Fruit fly (Drosophila melanogaster): ENCODE measurements around the gene CG7968.
A peak's percentile ranks its signal among the peaks of the same experiment; 100 is the strongest.

Gene CG7968

dm6 chr2L:13839744-13840151, 9.5 kb upstream of the CG7968 start:
- no peak for TF ChIP-seq pad (GFP tag; optimal IDR thresholded peaks at IDR 0.05)
- TF ChIP-seq kay (GFP tag; ENCODE audit: borderline replicate concordance): peak; percentile 81
- TF ChIP-seq ovo (GFP tag; optimal IDR thresholded peaks at IDR 0.05): no peak
- TF ChIP-seq tj (GFP tag; optimal IDR thresholded peaks at IDR 0.05): no peak
- TF ChIP-seq bab1 (GFP tag; optimal IDR thresholded peaks at IDR 0.05): peak; percentile 68
- peak; percentile 31 for TF ChIP-seq CG7101 (tag; optimal IDR thresholded peaks at IDR 0.05)
- peak; percentile 31 for TF ChIP-seq CG7045 (GFP tag; optimal IDR thresholded peaks at IDR 0.05)
- peak; percentile 8 for TF ChIP-seq toe (GFP tag; optimal IDR thresholded peaks at IDR 0.05)
- TF ChIP-seq CG1620 (GFP tag; optimal IDR thresholded peaks at IDR 0.05): peak; percentile 22
- no peak for TF ChIP-seq cnc (optimal IDR thresholded peaks at IDR 0.05)
- peak; percentile 38 for TF ChIP-seq CG5204 (GFP tag; optimal IDR thresholded peaks at IDR 0.05)
- TF ChIP-seq Hr96 (GFP tag; optimal IDR thresholded peaks at IDR 0.05): peak; percentile 2
- no peak for TF ChIP-seq Mnt (GFP tag; optimal IDR thresholded peaks at IDR 0.05)
- peak; percentile 40 for TF ChIP-seq CG14711 (tag; optimal IDR thresholded peaks at IDR 0.05)
- peak; percentile 37 for TF ChIP-seq CG11617 (GFP tag; optimal IDR thresholded peaks at IDR 0.05)
- no peak for TF ChIP-seq CG12768 (GFP tag; optimal IDR thresholded peaks at IDR 0.05)
- no peak for TF ChIP-seq Clk (GFP tag; optimal IDR thresholded peaks at IDR 0.05)
- peak; percentile 29 for TF ChIP-seq CG33017 (tag; optimal IDR thresholded peaks at IDR 0.05)
- no peak for TF ChIP-seq cic (GFP tag; optimal IDR thresholded peaks at IDR 0.05)
- TF ChIP-seq Crg-1 (GFP tag; optimal IDR thresholded peaks at IDR 0.05): no peak

- no peak for TF ChIP-seq cnc (optimal IDR thresholded peaks at IDR 0.05)
- TF ChIP-seq CG5204 (GFP tag; optimal IDR thresholded peaks at IDR 0.05): no peak
- TF ChIP-seq Crg-1 (GFP tag; optimal IDR thresholded peaks at IDR 0.05): no peak
- no peak for TF ChIP-seq CG7101 (tag; optimal IDR thresholded peaks at IDR 0.05)
- no peak for TF ChIP-seq CG11617 (GFP tag; optimal IDR thresholded peaks at IDR 0.05)
- no peak for TF ChIP-seq CG1620 (GFP tag; optimal IDR thresholded peaks at IDR 0.05)
- TF ChIP-seq cic (GFP tag; optimal IDR thresholded peaks at IDR 0.05): no peak
- TF ChIP-seq toe (GFP tag; optimal IDR thresholded peaks at IDR 0.05): no peak
- TF ChIP-seq tj (GFP tag; optimal IDR thresholded peaks at IDR 0.05): no peak
- no peak for TF ChIP-seq Clk (GFP tag; optimal IDR thresholded peaks at IDR 0.05)
- TF ChIP-seq kay (GFP tag; ENCODE audit: borderline replicate concordance): no peak
- no peak for TF ChIP-seq CG12768 (GFP tag; optimal IDR thresholded peaks at IDR 0.05)
- no peak for TF ChIP-seq CG14711 (tag; optimal IDR thresholded peaks at IDR 0.05)
- no peak for TF ChIP-seq ovo (GFP tag; optimal IDR thresholded peaks at IDR 0.05)
- TF ChIP-seq CG7045 (GFP tag; optimal IDR thresholded peaks at IDR 0.05): no peak
- TF ChIP-seq bab1 (GFP tag; optimal IDR thresholded peaks at IDR 0.05): no peak
- no peak for TF ChIP-seq Mnt (GFP tag; optimal IDR thresholded peaks at IDR 0.05)
These were observed 7.7 kb upstream of the CG7968 start, which contains the start of gene CG33307 for dm6 chr2L:13841508-13841907. Gene CG33307, minus strand, starts transcription at chr2L:13841520.

dm6 chr2L:13842078-13842477, 7.1 kb upstream of the CG7968 start:
- TF ChIP-seq Clk (GFP tag; optimal IDR thresholded peaks at IDR 0.05) (no peak), CG1620 (GFP tag; optimal IDR thresholded peaks at IDR 0.05) (no peak), CG5204 (GFP tag; optimal IDR thresholded peaks at IDR 0.05) (no peak), cnc (optimal IDR thresholded peaks at IDR 0.05) (no peak), pad (GFP tag; optimal IDR thresholded peaks at IDR 0.05) (no peak)

- no peak for TF ChIP-seq CG14711 (tag; optimal IDR thresholded peaks at IDR 0.05)
These were observed 6.6 kb upstream of the CG7968 start for dm6 chr2L:13842572-13842971.

- TF ChIP-seq CG11617 (GFP tag; optimal IDR thresholded peaks at IDR 0.05): peak; percentile 43
- peak; percentile 54 for TF ChIP-seq CG33017 (tag; optimal IDR thresholded peaks at IDR 0.05)
- peak; percentile 5 for TF ChIP-seq CG7045 (GFP tag; optimal IDR thresholded peaks at IDR 0.05)
- TF ChIP-seq CG7101 (tag; optimal IDR thresholded peaks at IDR 0.05): peak; percentile 44
- TF ChIP-seq CG1620 (GFP tag; optimal IDR thresholded peaks at IDR 0.05): no peak
- TF ChIP-seq Crg-1 (GFP tag; optimal IDR thresholded peaks at IDR 0.05): no peak
- peak; percentile 22 for TF ChIP-seq CG14711 (tag; optimal IDR thresholded peaks at IDR 0.05)
- no peak for TF ChIP-seq bab1 (GFP tag; optimal IDR thresholded peaks at IDR 0.05)
These were observed 5.4 kb upstream of the CG7968 start, which contains the start of gene CG33306 for dm6 chr2L:13843692-13844284. Gene CG33306, minus strand, starts transcription at chr2L:13843742.

dm6 chr2L:13845178-13845577, 4.0 kb upstream of the CG7968 start, which contains the start of gene CG8997:
Gene CG8997, minus strand, starts transcription at chr2L:13845325.
- TF ChIP-seq pad (GFP tag; optimal IDR thresholded peaks at IDR 0.05) (no peak), Mnt (GFP tag; optimal IDR thresholded peaks at IDR 0.05) (peak; percentile 23), CG7045 (GFP tag; optimal IDR thresholded peaks at IDR 0.05) (no peak), CG33017 (tag; optimal IDR thresholded peaks at IDR 0.05) (no peak), cnc (optimal IDR thresholded peaks at IDR 0.05) (no peak), kay (GFP tag; ENCODE audit: borderline replicate concordance) (peak; percentile 75), CG11617 (GFP tag; optimal IDR thresholded peaks at IDR 0.05) (no peak), CG7101 (tag; optimal IDR thresholded peaks at IDR 0.05) (no peak), tj (GFP tag; optimal IDR thresholded peaks at IDR 0.05) (no peak), Hr96 (GFP tag; optimal IDR thresholded peaks at IDR 0.05) (no peak), bab1 (GFP tag; optimal IDR thresholded peaks at IDR 0.05) (no peak), CG1620 (GFP tag; optimal IDR thresholded peaks at IDR 0.05) (no peak), toe (GFP tag; optimal IDR thresholded peaks at IDR 0.05) (no peak), CG12768 (GFP tag; optimal IDR thresholded peaks at IDR 0.05) (peak; percentile 1), Crg-1 (GFP tag; optimal IDR thresholded peaks at IDR 0.05) (no peak), cic (GFP tag; optimal IDR thresholded peaks at IDR 0.05) (no peak)

All from whole organism, adult.